Fruit fly (Drosophila melanogaster) whole organism, embryonic: Measurements from ENCODE around the gene soti.
A peak's percentile ranks its signal among the peaks of the same experiment; 100 is the strongest.

Experiments
- Atf-2 ChIP-seq: fragments of 200-800 bp; sonication (Bioruptor generic); optimal IDR thresholded peaks from 2 replicates; lab custom pipeline; 2016; ENCODE audit warnings: missing biosample characterization, missing genetic modification characterization
- Atf6 ChIP-seq: fragments of 200-800 bp; sonication (Bioruptor generic); IDR thresholded peaks from 2 replicates; pipeline ENCODE4 v1.3.6; 2022; ENCODE audit warnings: missing biosample characterization, missing genetic modification characterization
- Bgb ChIP-seq: fragments of 200-800 bp; sonication (Bioruptor generic); IDR thresholded peaks from 2 replicates; pipeline ENCODE4 v1.3.6; 2022; ENCODE audit warnings: missing biosample characterization, missing genetic modification characterization; ENCODE audit not compliant: partially characterized antibody
- CG10321 ChIP-seq: fragments of 200-800 bp; sonication (Bioruptor generic); IDR thresholded peaks from 2 replicates; pipeline ENCODE4 v1.3.6; 2022; ENCODE audit warnings: missing biosample characterization, missing genetic modification characterization
- CG17328 ChIP-seq: fragments of 200-800 bp; sonication (Bioruptor generic); IDR thresholded peaks from 2 replicates; pipeline ENCODE4 v1.3.6; 2022; ENCODE audit warnings: missing biosample characterization, missing genetic modification characterization
- CG17802 ChIP-seq: fragments of 200-800 bp; sonication (Bioruptor generic); optimal IDR thresholded peaks from 2 replicates; lab custom pipeline; 2018; ENCODE audit warnings: missing biosample characterization, mild to moderate bottlenecking, missing genetic modification characterization, moderate library complexity
- CG1832 ChIP-seq: fragments of 200-800 bp; sonication (Bioruptor generic); optimal IDR thresholded peaks from 2 replicates; lab custom pipeline; 2017; ENCODE audit warnings: missing biosample characterization, mild to moderate bottlenecking, missing genetic modification characterization, inconsistent platforms
- CG18476 ChIP-seq: fragments of 200-800 bp; sonication (Bioruptor generic); optimal IDR thresholded peaks from 2 replicates; lab custom pipeline; 2016; ENCODE audit warnings: missing biosample characterization, mild to moderate bottlenecking, missing genetic modification characterization
- CG2199 ChIP-seq: fragments of 200-800 bp; sonication (Bioruptor generic); IDR thresholded peaks from 3 replicates; pipeline ENCODE4 v1.3.6; 2022; ENCODE audit warnings: missing biosample characterization, missing genetic modification characterization
- CG2889 ChIP-seq: fragments of 200-800 bp; sonication (Bioruptor generic); IDR thresholded peaks from 3 replicates; pipeline ENCODE4 v1.3.6; 2022; ENCODE audit warnings: missing biosample characterization, missing genetic modification characterization
- CG31365 ChIP-seq: fragments of 200-800 bp; sonication (Bioruptor generic); optimal IDR thresholded peaks from 2 replicates; lab custom pipeline; 2018; ENCODE audit warnings: missing biosample characterization, mild to moderate bottlenecking, missing genetic modification characterization
- CG33557 ChIP-seq: fragments of 200-800 bp; sonication (Bioruptor generic); optimal IDR thresholded peaks from 2 replicates; lab custom pipeline; 2019; ENCODE audit warnings: missing biosample characterization, mild to moderate bottlenecking, missing genetic modification characterization, moderate library complexity
- CG34376 ChIP-seq: fragments of 200-800 bp; sonication (Bioruptor generic); optimal IDR thresholded peaks from 2 replicates; lab custom pipeline; 2018; ENCODE audit warnings: missing biosample characterization, mild to moderate bottlenecking, missing genetic modification characterization
- CG4328 ChIP-seq: fragments of 200-800 bp; sonication (Bioruptor generic); optimal IDR thresholded peaks from 3 replicates; lab custom pipeline; 2017; ENCODE audit warnings: missing biosample characterization, missing genetic modification reagents, missing genetic modification characterization
- CG4707 ChIP-seq: fragments of 200-800 bp; sonication (Bioruptor generic); optimal IDR thresholded peaks from 2 replicates; lab custom pipeline; 2018; ENCODE audit warnings: missing biosample characterization, mild to moderate bottlenecking, missing genetic modification characterization, moderate library complexity
- CG8359 ChIP-seq: fragments of 200-800 bp; sonication (Bioruptor generic); optimal IDR thresholded peaks from 2 replicates; lab custom pipeline; 2017; ENCODE audit warnings: missing biosample characterization, mild to moderate bottlenecking, missing genetic modification characterization, borderline replicate concordance
- CG9932 ChIP-seq: fragments of 200-800 bp; sonication (Bioruptor generic); IDR thresholded peaks from 2 replicates; pipeline ENCODE4 v1.3.6; 2022; ENCODE audit warnings: missing biosample characterization, missing genetic modification characterization
- D ChIP-seq, 2 experiments: fragments of 200-800 bp in 1 of 2; fragments of >200 bp in 1 of 2; sonication (Bioruptor generic) in 1 of 2; optimal IDR thresholded peaks; 2 replicates in 1 of 2; 3 replicates in 1 of 2; lab custom pipeline; 2017; ENCODE audit warnings: mild to moderate bottlenecking in 1 of 2, missing biosample characterization in 1 of 2, missing genetic modification characterization in 1 of 2, missing genetic modification reagents in 1 of 2
- Deaf1 ChIP-seq: fragments of 200-800 bp; optimal IDR thresholded peaks from 3 replicates; lab custom pipeline; 2019; ENCODE audit warnings: missing biosample characterization, mild to moderate bottlenecking, missing genetic modification characterization, moderate library complexity
- Dek ChIP-seq: fragments of 200-800 bp; sonication (Bioruptor generic); optimal IDR thresholded peaks from 3 replicates; lab custom pipeline; 2019; ENCODE audit warnings: missing biosample characterization, mild to moderate bottlenecking, missing genetic modification characterization, moderate library complexity
- E2f1 ChIP-seq: fragments of 200-800 bp; sonication (Bioruptor generic); IDR thresholded peaks from 2 replicates; pipeline ENCODE4 v1.3.6; 2022; ENCODE audit warnings: missing biosample characterization, missing genetic modification characterization
- Eip74EF ChIP-seq, 2 experiments: fragments of 200-800 bp in 1 of 2; fragments of >200 bp in 1 of 2; sonication (Bioruptor generic) in 1 of 2; optimal IDR thresholded peaks; 2 replicates each; lab custom pipeline; 2017 to 2019; ENCODE audit warnings: missing biosample characterization in 2 of 2, missing genetic modification characterization in 2 of 2, mild to moderate bottlenecking in 1 of 2, moderate library complexity in 1 of 2
- Ets65A ChIP-seq: fragments of 200-800 bp; sonication (Bioruptor generic); peaks from one replicate; lab custom pipeline; 2016; ENCODE audit warnings: missing biosample characterization, missing genetic modification characterization
- Hand ChIP-seq: fragments of 200-800 bp; sonication (Bioruptor generic); optimal IDR thresholded peaks from 2 replicates; lab custom pipeline; 2017; ENCODE audit warnings: mild to moderate bottlenecking, missing biosample characterization, missing genetic modification reagents, missing genetic modification characterization
- HmgZ ChIP-seq: fragments of 200-800 bp; sonication (Bioruptor generic); optimal IDR thresholded peaks from 2 replicates; lab custom pipeline; 2018; ENCODE audit warnings: missing biosample characterization, mild to moderate bottlenecking, missing genetic modification characterization
- Hr3 ChIP-seq: fragments of 200-800 bp; sonication (Bioruptor generic); optimal IDR thresholded peaks from 3 replicates; lab custom pipeline; 2016; ENCODE audit warnings: missing biosample characterization, missing genetic modification characterization
- Hr78 ChIP-seq, 2 experiments: fragments of 200-800 bp in 1 of 2; fragments of >200 bp in 1 of 2; sonication (Bioruptor generic) in 1 of 2; optimal IDR thresholded peaks; 2 replicates each; lab custom pipeline; 2017 to 2019; ENCODE audit warnings: missing biosample characterization in 2 of 2, missing genetic modification characterization in 2 of 2, mild to moderate bottlenecking in 1 of 2, moderate library complexity in 1 of 2
- Lhr ChIP-seq: fragments of 200-800 bp; sonication (Bioruptor generic); optimal IDR thresholded peaks from 3 replicates; lab custom pipeline; 2017; ENCODE audit warnings: mild to moderate bottlenecking, missing biosample characterization, missing genetic modification reagents, missing genetic modification characterization
- Rx ChIP-seq: fragments of 200-800 bp; sonication (Bioruptor generic); IDR thresholded peaks from 2 replicates; pipeline ENCODE4 v1.3.6; 2022; ENCODE audit warnings: missing biosample characterization, missing genetic modification characterization
- Six4 ChIP-seq: fragments of 200-800 bp; sonication (Bioruptor generic); optimal IDR thresholded peaks from 2 replicates; lab custom pipeline; 2016; ENCODE audit warnings: missing biosample characterization, missing genetic modification characterization
- Sox102F ChIP-seq: fragments of 200-800 bp; sonication (Bioruptor generic); optimal IDR thresholded peaks from 2 replicates; lab custom pipeline; 2018; ENCODE audit warnings: missing biosample characterization, mild to moderate bottlenecking, missing genetic modification characterization, moderate library complexity
- abd-A ChIP-seq: fragments of 200-800 bp; sonication (Bioruptor generic); optimal IDR thresholded peaks from 3 replicates; lab custom pipeline; 2019; ENCODE audit warnings: missing biosample characterization, mild to moderate bottlenecking, missing genetic modification characterization, moderate library complexity
- bigmax ChIP-seq: fragments of 200-800 bp; sonication (Bioruptor generic); optimal IDR thresholded peaks from 2 replicates; lab custom pipeline; 2018; ENCODE audit warnings: missing biosample characterization, mild to moderate bottlenecking, missing genetic modification characterization
- chinmo ChIP-seq: fragments of 200-800 bp; sonication (Bioruptor generic); IDR thresholded peaks from 4 replicates; pipeline ENCODE4 v1.3.6; 2022; ENCODE audit warnings: missing biosample characterization, missing genetic modification characterization; ENCODE audit not compliant: partially characterized antibody
- disco-r ChIP-seq: fragments of 200-800 bp; sonication (Bioruptor generic); optimal IDR thresholded peaks from 2 replicates; lab custom pipeline; 2016; ENCODE audit warnings: missing biosample characterization, missing genetic modification characterization
- dmrt11E ChIP-seq: fragments of 200-800 bp; sonication (Bioruptor generic); optimal IDR thresholded peaks from 3 replicates; lab custom pipeline; 2018; ENCODE audit warnings: missing biosample characterization, mild to moderate bottlenecking, missing genetic modification characterization, moderate library complexity
- fru ChIP-seq: fragments of >200 bp; optimal IDR thresholded peaks from 2 replicates; lab custom pipeline; 2017
- insv ChIP-seq, 2 experiments: fragments of 200-800 bp; sonication (Bioruptor generic); optimal IDR thresholded peaks; 3 replicates each; lab custom pipeline; 2016 to 2018; ENCODE audit warnings: missing biosample characterization in 2 of 2, missing genetic modification characterization in 2 of 2
- lov ChIP-seq, 2 experiments: fragments of 200-800 bp in 1 of 2; fragments of >200 bp in 1 of 2; sonication (Bioruptor generic) in 1 of 2; IDR thresholded peaks in 1 of 2; optimal IDR thresholded peaks in 1 of 2; 2 replicates in 1 of 2; 3 replicates in 1 of 2; pipeline versions ENCODE4 v1.3.6 to Lab custom; 2017 to 2022; ENCODE audit warnings: missing biosample characterization in 1 of 2, missing genetic modification characterization in 1 of 2
- oc ChIP-seq: fragments of 200-800 bp; sonication (Bioruptor generic); optimal IDR thresholded peaks from 2 replicates; lab custom pipeline; 2018; ENCODE audit warnings: missing biosample characterization, mild to moderate bottlenecking, missing genetic modification characterization, moderate library complexity
- p53 ChIP-seq: fragments of 200-800 bp; sonication (Bioruptor generic); optimal IDR thresholded peaks from 2 replicates; lab custom pipeline; 2016; ENCODE audit warnings: missing biosample characterization, missing genetic modification characterization
- pan ChIP-seq, 4 experiments: fragments of >200 bp in 3 of 4; fragments of 200-800 bp in 1 of 4; sonication (Bioruptor generic) in 1 of 4; optimal IDR thresholded peaks in 3 of 4; IDR thresholded peaks in 1 of 4; 2 replicates each; pipeline versions ENCODE4 v1.3.6 to Lab custom; 2017 to 2022; ENCODE audit warnings: missing biosample characterization in 2 of 4, missing genetic modification characterization in 2 of 4, mixed read lengths in 1 of 4
- sens ChIP-seq: fragments of 200-800 bp; sonication (Bioruptor generic); peaks from one replicate; lab custom pipeline; 2016; ENCODE audit warnings: missing biosample characterization, missing genetic modification characterization
- sob ChIP-seq: fragments of 200-800 bp; sonication (Bioruptor generic); IDR thresholded peaks from 2 replicates; pipeline ENCODE4 v1.3.6; 2022; ENCODE audit warnings: missing biosample characterization, missing genetic modification characterization
- ttk ChIP-seq: fragments of 200-800 bp; sonication (Bioruptor generic); IDR thresholded peaks from 2 replicates; pipeline ENCODE4 v2.1.2; 2022; ENCODE audit warnings: missing biosample characterization, missing genetic modification characterization
- zfh1 ChIP-seq: fragments of 200-800 bp; sonication (Bioruptor generic); IDR thresholded peaks from 3 replicates; pipeline ENCODE4 v1.3.6; 2022; ENCODE audit warnings: missing biosample characterization, missing genetic modification characterization

Gene soti

dm6 chr3R:14369481-14370198 is 11.9 kb downstream of the soti start (continued):
- TF ChIP-seq zfh1 (GFP tag; lab: Robert Waterston, UW) (0 out of 3 replicates have a peak, but pooled peaks have one; percentile 17), D (optimal IDR thresholded peaks at IDR 0.05; lab: Kevin White, UChicago) (no peak), D (GFP tag; optimal IDR thresholded peaks at IDR 0.05; lab: Kevin White, UChicago) (no peak), E2f1 (GFP tag; lab: Robert Waterston, UW) (no peak), CG17802 (no peak), Lhr (no peak), CG17328 (GFP tag; lab: Robert Waterston, UW) (no peak), disco-r (GFP tag; lab: Kevin White, UChicago) (no peak), CG18476 (GFP tag; lab: Kevin White, UChicago) (peak; percentile 72), ttk (GFP tag; lab: Robert Waterston, UW) (no peak), Hand (GFP tag; lab: Kevin White, UChicago) (no peak), CG33557 (GFP tag; lab: Kevin White, UChicago) (no peak), CG1832 (no peak), HmgZ (tag; lab: Kevin White, UChicago) (peak; percentile 18), Bgb (GFP tag; lab: Robert Waterston, UW) (peak; percentile 43; the same call in 1 of the 2 replicates), CG10321 (GFP tag; lab: Robert Waterston, UW) (no peak), Eip74EF (GFP tag; optimal IDR thresholded peaks at IDR 0.05; lab: Kevin White, UChicago) (no peak), lov (optimal IDR thresholded peaks at IDR 0.05; lab: Kevin White, UChicago) (no peak), lov (GFP tag; IDR thresholded peaks at IDR 0.05; lab: Robert Waterston, UW) (0 out of 3 replicates have a peak, but pooled peaks have one; percentile 38), Deaf1 (tag; lab: Kevin White, UChicago) (peak; percentile 80), CG9932 (GFP tag; lab: Robert Waterston, UW) (peak; percentile 31), p53 (no peak), Atf6 (GFP tag; lab: Robert Waterston, UW) (peak; percentile 48), Dek (no peak), pan (optimal IDR thresholded peaks at IDR 0.05; lab: Kevin White, UChicago) (no peak), pan (GFP tag; optimal IDR thresholded peaks at IDR 0.05 in 1 of 2, IDR thresholded peaks at IDR 0.05 in 1 of 2) (peak in 1 of 2 experiments; percentile 6), Six4 (GFP tag; lab: Kevin White, UChicago) (no peak), abd-A (peak; percentile 1)

- TF ChIP-seq dmrt11E (tag; lab: Kevin White, UChicago) (no peak), sens (peak; percentile 52), Hr78 (GFP tag; optimal IDR thresholded peaks at IDR 0.05; lab: Kevin White, UChicago) (peak in 1 of 2 experiments; percentile 90)
- TF ChIP-seq, all 482 proteins: peak for 2
These were observed 14.6 kb downstream of the soti start for dm6 chr3R:14366882-14367281.

- TF ChIP-seq CG4707 (GFP tag; lab: Kevin White, UChicago) (no peak), bigmax (GFP tag; lab: Kevin White, UChicago) (no peak), CG2199 (GFP tag; lab: Robert Waterston, UW) (peak; percentile 36; the same call in 1 of the 3 replicates), oc (tag; lab: Kevin White, UChicago) (no peak), CG2889 (no peak), CG34376 (GFP tag; lab: Kevin White, UChicago) (peak; percentile 32), Sox102F (no peak), CG8359 (GFP tag; lab: Kevin White, UChicago) (no peak), insv (GFP tag; optimal IDR thresholded peaks at IDR 0.05; lab: Kevin White, UChicago) (no peak), Rx (no peak), CG31365 (tag; lab: Kevin White, UChicago) (no peak), Hr3 (GFP tag; lab: Kevin White, UChicago) (no peak), Atf-2 (GFP tag; lab: Kevin White, UChicago) (no peak), fru (lab: Kevin White, UChicago) (no peak), chinmo (GFP tag; lab: Robert Waterston, UW) (0 out of 4 replicates have a peak, but pooled peaks have one; percentile 33), CG4328 (GFP tag; lab: Kevin White, UChicago) (no peak), Ets65A (GFP tag; lab: Kevin White, UChicago) (peak; percentile 56), sob (GFP tag; lab: Robert Waterston, UW) (0 out of 2 replicates have a peak, but pooled peaks have one; percentile 16)
These were observed 15.6 kb downstream of the soti start for dm6 chr3R:14365918-14366317.
